Fruit fly (Drosophila melanogaster) whole organism: ENCODE results near the gene Gclc.

Source experiments
- CG8478 ChIP-seq: fragments of >200 bp; optimal IDR thresholded peaks from 2 replicates; lab custom pipeline; 2018; ENCODE audit warnings: inconsistent platforms
- Dll ChIP-seq: fragments of >200 bp; optimal IDR thresholded peaks from 2 replicates; lab custom pipeline; 2017
- EcR ChIP-seq, 2 experiments: fragments of >200 bp; optimal IDR thresholded peaks; 2 replicates each; lab custom pipeline; 2017; ENCODE audit warnings: missing biosample characterization in 2 of 2, missing genetic modification characterization in 2 of 2, missing genetic modification reagents in 2 of 2
- pan ChIP-seq: fragments of >200 bp; optimal IDR thresholded peaks from 2 replicates; lab custom pipeline; 2017
- psq ChIP-seq: fragments of >200 bp; optimal IDR thresholded peaks from 2 replicates; lab custom pipeline; 2017
- usp ChIP-seq: fragments of >200 bp; optimal IDR thresholded peaks from 2 replicates; lab custom pipeline; 2017; ENCODE audit warnings: missing biosample characterization, missing genetic modification characterization, mixed read lengths

DNA sequence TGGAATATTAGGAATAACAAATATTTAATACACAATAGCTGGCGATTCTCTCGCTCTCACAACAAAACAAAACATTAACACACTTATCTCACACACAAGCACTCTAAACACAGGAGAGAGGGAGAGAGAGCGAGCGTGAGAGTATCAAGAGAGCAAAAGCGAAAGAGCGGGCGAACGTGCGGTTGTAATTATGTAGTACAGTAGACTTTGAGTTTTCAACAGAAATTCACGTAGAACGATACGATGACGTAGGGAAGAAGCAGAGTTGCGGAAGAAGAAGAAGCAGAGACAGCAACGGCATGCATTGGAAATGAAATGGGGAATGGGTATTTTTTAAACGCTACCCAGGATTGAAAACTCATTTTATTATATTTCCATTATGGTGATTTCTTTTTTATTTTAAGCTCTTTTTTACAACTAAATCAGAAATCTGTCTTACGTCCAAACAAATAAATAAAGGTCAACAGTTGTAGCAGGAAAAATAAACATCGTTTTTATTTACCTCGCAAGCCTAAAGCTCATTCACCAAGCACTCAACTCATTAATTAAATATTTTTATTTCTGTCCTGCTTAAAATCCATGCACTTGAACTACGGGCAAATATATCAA, 58.0 kb downstream of the Gclc start:
- TF ChIP-seq Dll (lab: Kevin White, UChicago) = peak; percentile 40
- TF ChIP-seq pan (lab: Kevin White, UChicago) = no peak
- no peak for TF ChIP-seq usp
- no peak for TF ChIP-seq EcR (GFP tag; optimal IDR thresholded peaks at IDR 0.05; lab: Kevin White, UChicago)
- TF ChIP-seq psq (lab: Kevin White, UChicago) = no peak
- no peak for TF ChIP-seq CG8478
